Worm (Caenorhabditis elegans) whole organism, late embryonic: ENCODE measurements around the gene srx-105.

ENCODE experiments used
- Y22D7AL.16 ChIP-seq: sonication (generic microtip); optimal IDR thresholded peaks from 2 replicates; lab custom pipeline; 2016; ENCODE audit warnings: missing genetic modification characterization, missing compliant biosample characterization
- hlh-6 ChIP-seq: sonication (generic microtip); optimal IDR thresholded peaks from 2 replicates; lab custom pipeline; 2016; ENCODE audit warnings: missing genotype, missing genetic modification characterization, missing compliant biosample characterization
- sox-4 ChIP-seq: sonication (generic microtip); optimal IDR thresholded peaks from 2 replicates; lab custom pipeline; 2017; ENCODE audit warnings: mild to moderate bottlenecking, missing genetic modification characterization, inconsistent platforms, missing compliant biosample characterization
- unc-55 ChIP-seq: sonication (generic microtip); optimal IDR thresholded peaks from 2 replicates; lab custom pipeline; 2017; ENCODE audit warnings: missing biosample characterization, missing genetic modification reagents, missing genetic modification characterization

ce11 chrII:3727996-3728395, 26.8 kb upstream of the srx-105 start, which contains the start of gene C46E10.8:
- no peak for TF ChIP-seq hlh-6 (tag; lab: Kevin White, UChicago)
- no peak for TF ChIP-seq Y22D7AL.16
- no peak for TF ChIP-seq unc-55 (GFP tag; lab: Kevin White, UChicago)
- TF ChIP-seq sox-4 (tag; lab: Kevin White, UChicago), result no peak
